Worm (Caenorhabditis elegans): ENCODE results near the gene F47B8.10.

- TF ChIP-seq him-1 (tag; optimal IDR thresholded peaks at IDR 0.05) (peak; percentile 59), W03F9.2 (tag; optimal IDR thresholded peaks at IDR 0.05) (peak; percentile 97)
Measured at ce11 chrV:14347234-14347826, 5.6 kb downstream of the F47B8.10 start, which contains the start of gene cept-2.

All from whole organism, L4/young adult.